Worm (Caenorhabditis elegans) whole organism, midembryonic: ENCODE data around the gene clc-1.

Source experiments
- T22C8.4 ChIP-seq: fragments of 200-800 bp; sonication (Bioruptor generic); IDR thresholded peaks from 2 replicates; pipeline ENCODE4 v1.3.6; 2022; ENCODE audit warnings: missing genetic modification characterization, missing compliant biosample characterization
- cog-1 ChIP-seq: sonication (generic microtip); optimal IDR thresholded peaks from 2 replicates; lab custom pipeline; 2016; ENCODE audit warnings: missing genetic modification characterization, missing compliant biosample characterization
- flt-1 ChIP-seq: fragments of 200-800 bp; sonication (Bioruptor generic); IDR thresholded peaks from 2 replicates; pipeline ENCODE4 v1.3.6; 2022; ENCODE audit warnings: missing genetic modification characterization, missing compliant biosample characterization
- klf-2 ChIP-seq: fragments of 200-800 bp; sonication (Bioruptor generic); conservative IDR thresholded peaks from 2 replicates; pipeline ENCODE4 v1.3.6; 2022; ENCODE audit warnings: missing genetic modification reagents, missing genetic modification characterization, missing compliant biosample characterization
- med-1 ChIP-seq: sonication (generic microtip); optimal IDR thresholded peaks from 2 replicates; lab custom pipeline; 2017; ENCODE audit warnings: missing genetic modification characterization, mild to moderate bottlenecking, missing compliant biosample characterization, antibody characterized with exemption, missing genetic modification reagents; ENCODE audit not compliant: insufficient read depth
- ref-1 ChIP-seq: fragments of 200-800 bp; sonication (Bioruptor generic); conservative IDR thresholded peaks from 2 replicates; pipeline ENCODE4 v1.3.6; 2022; ENCODE audit warnings: missing genetic modification reagents, missing genetic modification characterization, missing compliant biosample characterization
- tab-1 ChIP-seq: fragments of 200-800 bp; sonication (Bioruptor generic); IDR thresholded peaks from 2 replicates; pipeline ENCODE4 v1.3.6; 2022; ENCODE audit warnings: missing genetic modification characterization, missing compliant biosample characterization
- ztf-23 ChIP-seq: fragments of 200-800 bp; sonication (Bioruptor generic); IDR thresholded peaks from 2 replicates; pipeline ENCODE4 v1.3.6; 2022; ENCODE audit warnings: missing genetic modification reagents, missing genetic modification characterization, missing compliant biosample characterization
- ztf-29 ChIP-seq: fragments of 200-800 bp; sonication (Bioruptor generic); IDR thresholded peaks from 2 replicates; pipeline ENCODE4 v1.3.6; 2022; ENCODE audit warnings: missing genetic modification reagents, missing genetic modification characterization, missing compliant biosample characterization

clc-1 gene

ce11 chrX:11035563-11035962, 11.7 kb upstream of the clc-1 start:
- TF ChIP-seq klf-2 (no peak), flt-1 (GFP tag; lab: Robert Waterston, UW) (no peak), ztf-29 (GFP tag; lab: Robert Waterston, UW) (no peak), ztf-23 (no peak), tab-1 (no peak)

- TF ChIP-seq tab-1: no peak
- TF ChIP-seq T22C8.4: no peak
- TF ChIP-seq med-1 (GFP tag; lab: Kevin White, UChicago): no peak
- no peak for TF ChIP-seq cog-1 (tag; lab: Kevin White, UChicago)
- TF ChIP-seq flt-1 (GFP tag; lab: Robert Waterston, UW): no peak
- no peak for TF ChIP-seq klf-2
- no peak for TF ChIP-seq ref-1 (GFP tag; lab: Robert Waterston, UW)
- TF ChIP-seq ztf-29 (GFP tag; lab: Robert Waterston, UW): no peak
- no peak for TF ChIP-seq ztf-23
Measured at ce11 chrX:11036114-11037087, 10.8 kb upstream of the clc-1 start.

ce11 chrX:11038221-11038620, 9.0 kb upstream of the clc-1 start:
- TF ChIP-seq T22C8.4: no peak
- no peak for TF ChIP-seq cog-1 (tag; lab: Kevin White, UChicago)
- TF ChIP-seq flt-1 (GFP tag; lab: Robert Waterston, UW): no peak
- no peak for TF ChIP-seq klf-2
- TF ChIP-seq ztf-29 (GFP tag; lab: Robert Waterston, UW): no peak
- no peak for TF ChIP-seq med-1 (GFP tag; lab: Kevin White, UChicago)
- TF ChIP-seq ztf-23: no peak
- TF ChIP-seq ref-1 (GFP tag; lab: Robert Waterston, UW): no peak
- TF ChIP-seq tab-1: no peak

- TF ChIP-seq flt-1 (GFP tag; lab: Robert Waterston, UW) (no peak), med-1 (GFP tag; lab: Kevin White, UChicago) (no peak), ztf-23 (no peak), T22C8.4 (no peak), cog-1 (tag; lab: Kevin White, UChicago) (no peak), ztf-29 (GFP tag; lab: Robert Waterston, UW) (no peak), klf-2 (no peak), tab-1 (no peak), ref-1 (GFP tag; lab: Robert Waterston, UW) (no peak)
Measured at ce11 chrX:11042777-11043176, 4.5 kb upstream of the clc-1 start, which contains the start of gene C09F12.3. Gene C09F12.3 (minus strand): TSS chrX:11042877.

- no peak for TF ChIP-seq ztf-29 (GFP tag; lab: Robert Waterston, UW)
- TF ChIP-seq cog-1 (tag; lab: Kevin White, UChicago): no peak
- TF ChIP-seq med-1 (GFP tag; lab: Kevin White, UChicago): no peak
- no peak for TF ChIP-seq klf-2
- no peak for TF ChIP-seq flt-1 (GFP tag; lab: Robert Waterston, UW)
- no peak for TF ChIP-seq T22C8.4
- no peak for TF ChIP-seq ref-1 (GFP tag; lab: Robert Waterston, UW)
- TF ChIP-seq tab-1: no peak
- no peak for TF ChIP-seq ztf-23
Measured at ce11 chrX:11050335-11050734, 3.1 kb downstream of the clc-1 start.

ce11 chrX:11053615-11054014, 6.4 kb downstream of the clc-1 start, which contains the start of gene C09F12.2:
Gene C09F12.2 (plus strand): TSS chrX:11053915.
- TF ChIP-seq ztf-29 (GFP tag; lab: Robert Waterston, UW) (no peak), tab-1 (no peak), med-1 (GFP tag; lab: Kevin White, UChicago) (no peak), ref-1 (GFP tag; lab: Robert Waterston, UW) (no peak), ztf-23 (no peak), klf-2 (no peak), flt-1 (GFP tag; lab: Robert Waterston, UW) (no peak), cog-1 (tag; lab: Kevin White, UChicago) (no peak)

ce11 chrX:11057028-11057427, 9.8 kb downstream of the clc-1 start, which contains the start of gene lpr-3:
Gene lpr-3 (plus strand): TSS chrX:11057401.
- TF ChIP-seq T22C8.4 (no peak), ztf-29 (GFP tag; lab: Robert Waterston, UW) (no peak), med-1 (GFP tag; lab: Kevin White, UChicago) (no peak), cog-1 (tag; lab: Kevin White, UChicago) (no peak), ref-1 (GFP tag; lab: Robert Waterston, UW) (no peak), klf-2 (no peak), tab-1 (no peak), flt-1 (GFP tag; lab: Robert Waterston, UW) (no peak), ztf-23 (no peak)

ce11 chrX:11059744-11060143, 12.5 kb downstream of the clc-1 start, which contains the start of gene lpr-6:
Gene lpr-6 (plus strand): TSS chrX:11059994.
- TF ChIP-seq cog-1 (tag; lab: Kevin White, UChicago) (no peak), ztf-29 (GFP tag; lab: Robert Waterston, UW) (no peak), tab-1 (no peak), med-1 (GFP tag; lab: Kevin White, UChicago) (no peak), ref-1 (GFP tag; lab: Robert Waterston, UW) (no peak), ztf-23 (no peak), flt-1 (GFP tag; lab: Robert Waterston, UW) (no peak), T22C8.4 (no peak), klf-2 (no peak)

- TF ChIP-seq ref-1 (GFP tag; lab: Robert Waterston, UW) (no peak), med-1 (GFP tag; lab: Kevin White, UChicago) (no peak), flt-1 (GFP tag; lab: Robert Waterston, UW) (no peak), ztf-23 (no peak), cog-1 (tag; lab: Kevin White, UChicago) (no peak), T22C8.4 (no peak), klf-2 (no peak), tab-1 (no peak), ztf-29 (GFP tag; lab: Robert Waterston, UW) (no peak)
Measured at ce11 chrX:11060940-11061339, 13.7 kb downstream of the clc-1 start.
